Worm (Caenorhabditis elegans): ENCODE results near the gene C03H5.9.
A peak's percentile ranks its signal among the peaks of the same experiment; 100 is the strongest.

- TF ChIP-seq M03D4.4 (tag; optimal IDR thresholded peaks at IDR 0.05) = no peak
- TF ChIP-seq ztf-11 (tag; optimal IDR thresholded peaks at IDR 0.05) = no peak
- TF ChIP-seq sptf-1 (tag; optimal IDR thresholded peaks at IDR 0.05) = no peak
- no peak for TF ChIP-seq bed-3 (GFP tag; optimal IDR thresholded peaks at IDR 0.05)
- no peak for TF ChIP-seq ceh-43 (GFP tag; optimal IDR thresholded peaks at IDR 0.05)
- TF ChIP-seq nhr-76 (tag; optimal IDR thresholded peaks at IDR 0.05) = no peak
- TF ChIP-seq unc-62 (GFP tag; optimal IDR thresholded peaks at IDR 0.05) = no peak
- TF ChIP-seq ces-1 (GFP tag; optimal IDR thresholded peaks at IDR 0.05) = peak; percentile 97
- TF ChIP-seq flh-1 (GFP tag; optimal IDR thresholded peaks at IDR 0.05) = no peak
- TF ChIP-seq blmp-1 (tag; optimal IDR thresholded peaks at IDR 0.05) = no peak
- TF ChIP-seq lsy-2 (tag; optimal IDR thresholded peaks at IDR 0.05) = no peak
- no peak for TF ChIP-seq nhr-237 (tag; optimal IDR thresholded peaks at IDR 0.05)
- TF ChIP-seq mep-1 (tag; optimal IDR thresholded peaks at IDR 0.05) = no peak
- no peak for TF ChIP-seq ceh-39 (tag; optimal IDR thresholded peaks at IDR 0.05)
Observed at ce11 chrII:354494-354893, 24.0 kb upstream of the C03H5.9 start.
